Worm (Caenorhabditis elegans) whole organism, L3 larva: Measurements from ENCODE around the gene cpar-1.
A peak's percentile ranks its signal among the peaks of the same experiment; 100 is the strongest.
"Not testable (repeated sequence)": the region's sequence is repeated elsewhere in the genome, so short reads cannot be mapped to it uniquely, and the experiment has no call there.

Source experiments
- R02D3.7 ChIP-seq: fragments of 150-350 bp; optimal IDR thresholded peaks from 2 replicates; lab custom pipeline; 2014; ENCODE audit warnings: missing biosample characterization, missing genetic modification characterization
- aly-2 ChIP-seq: fragments of 150-350 bp; optimal IDR thresholded peaks from 2 replicates; lab custom pipeline; 2014; ENCODE audit warnings: missing biosample characterization, missing genetic modification characterization
- ceh-28 ChIP-seq: fragments of 150-350 bp; optimal IDR thresholded peaks from 2 replicates; lab custom pipeline; 2014; ENCODE audit warnings: missing biosample characterization, missing genetic modification reagents, missing genetic modification characterization
- ceh-9 ChIP-seq: sonication (generic microtip); optimal IDR thresholded peaks from 2 replicates; lab custom pipeline; 2018; ENCODE audit warnings: missing biosample characterization, missing genetic modification characterization
- egl-27 ChIP-seq: sonication (generic microtip); optimal IDR thresholded peaks from 4 replicates; lab custom pipeline; 2017; ENCODE audit warnings: missing biosample characterization, missing genetic modification reagents, missing genetic modification characterization
- egl-5 ChIP-seq: fragments of 150-350 bp; optimal IDR thresholded peaks from 2 replicates; lab custom pipeline; 2017; ENCODE audit warnings: missing biosample characterization, missing genetic modification reagents, missing genetic modification characterization, inconsistent platforms
- elt-2 ChIP-seq: sonication (generic microtip); optimal IDR thresholded peaks from 2 replicates; lab custom pipeline; 2016; ENCODE audit warnings: missing genetic modification reagents, mild to moderate bottlenecking, missing genetic modification characterization, missing compliant biosample characterization
- elt-3 ChIP-seq, 3 experiments: fragments of 150-350 bp in 1 of 3; sonication (generic microtip) in 2 of 3; optimal IDR thresholded peaks; 2 replicates in 2 of 3; 4 replicates in 1 of 3; lab custom pipeline; 2014 to 2017; ENCODE audit warnings: missing biosample characterization in 3 of 3, missing genetic modification characterization in 3 of 3
- fkh-10 ChIP-seq: sonication (generic microtip); optimal IDR thresholded peaks from 2 replicates; lab custom pipeline; 2017; ENCODE audit warnings: missing biosample characterization, missing genetic modification reagents, missing genetic modification characterization
- fkh-2 ChIP-seq: fragments of 150-350 bp; optimal IDR thresholded peaks from 2 replicates; lab custom pipeline; 2014; ENCODE audit warnings: missing biosample characterization, missing genetic modification reagents, missing genetic modification characterization
- fos-1 ChIP-seq: fragments of 150-350 bp; optimal IDR thresholded peaks from 2 replicates; lab custom pipeline; 2014; ENCODE audit warnings: missing biosample characterization, missing genetic modification characterization
- hmg-11 ChIP-seq: sonication (generic microtip); optimal IDR thresholded peaks from 2 replicates; lab custom pipeline; 2016; ENCODE audit warnings: missing genetic modification characterization, missing compliant biosample characterization
- lin-15B ChIP-seq: fragments of 150-350 bp; optimal IDR thresholded peaks from 2 replicates; lab custom pipeline; 2014; ENCODE audit warnings: missing biosample characterization, missing genetic modification characterization
- lin-39 ChIP-seq: fragments of 150-350 bp; optimal IDR thresholded peaks from 2 replicates; lab custom pipeline; 2018; ENCODE audit warnings: missing biosample characterization, missing genetic modification reagents, missing genetic modification characterization
- lsy-12 ChIP-seq: sonication (generic microtip); optimal IDR thresholded peaks from 2 replicates; lab custom pipeline; 2016; ENCODE audit warnings: mild to moderate bottlenecking, missing genetic modification characterization, missing compliant biosample characterization
- mdl-1 ChIP-seq: fragments of 150-350 bp; optimal IDR thresholded peaks from 2 replicates; lab custom pipeline; 2014; ENCODE audit warnings: missing biosample characterization, missing genetic modification characterization
- mml-1 ChIP-seq: fragments of 150-350 bp; sonication (generic microtip); optimal IDR thresholded peaks from 3 replicates; lab custom pipeline; 2014; ENCODE audit warnings: missing biosample characterization, missing genetic modification characterization
- nfya-1 ChIP-seq: sonication (generic microtip); optimal IDR thresholded peaks from 2 replicates; lab custom pipeline; 2017; ENCODE audit warnings: missing genetic modification characterization, mild to moderate bottlenecking, missing compliant biosample characterization, antibody characterized with exemption, moderate library complexity; ENCODE audit not compliant: insufficient read depth
- nhr-11 ChIP-seq: fragments of 150-350 bp; optimal IDR thresholded peaks from 2 replicates; lab custom pipeline; 2014; ENCODE audit warnings: missing biosample characterization, missing genetic modification characterization
- nhr-12 ChIP-seq: fragments of 150-350 bp; optimal IDR thresholded peaks from 2 replicates; lab custom pipeline; 2014; ENCODE audit warnings: missing biosample characterization, missing genetic modification characterization
- nhr-25 ChIP-seq: sonication (generic microtip); optimal IDR thresholded peaks from 2 replicates; lab custom pipeline; 2017; ENCODE audit warnings: missing biosample characterization, missing genetic modification characterization
- nhr-28 ChIP-seq: fragments of 150-350 bp; optimal IDR thresholded peaks from 2 replicates; lab custom pipeline; 2014; ENCODE audit warnings: missing biosample characterization, missing genetic modification characterization
- nhr-43 ChIP-seq: sonication (generic microtip); optimal IDR thresholded peaks from 2 replicates; lab custom pipeline; 2016; ENCODE audit warnings: mild to moderate bottlenecking, missing genetic modification characterization, missing compliant biosample characterization; ENCODE audit not compliant: poor library complexity, severe bottlenecking
- nhr-76 ChIP-seq: fragments of 150-350 bp; sonication (generic microtip); optimal IDR thresholded peaks from 5 replicates; lab custom pipeline; 2014; ENCODE audit warnings: missing biosample characterization, missing genetic modification characterization
- nhr-77 ChIP-seq: fragments of 150-350 bp; optimal IDR thresholded peaks from 2 replicates; lab custom pipeline; 2014; ENCODE audit warnings: missing biosample characterization, missing genetic modification characterization
- pqm-1 ChIP-seq: fragments of 150-350 bp; optimal IDR thresholded peaks from 2 replicates; lab custom pipeline; 2017; ENCODE audit warnings: missing biosample characterization, missing genetic modification characterization, inconsistent platforms
- sea-2 ChIP-seq: fragments of 150-350 bp; sonication (generic microtip); optimal IDR thresholded peaks from 4 replicates; lab custom pipeline; 2014; ENCODE audit warnings: missing biosample characterization, missing genetic modification reagents, missing genetic modification characterization
- skn-1 ChIP-seq: fragments of 150-350 bp; optimal IDR thresholded peaks from 2 replicates; lab custom pipeline; 2014; ENCODE audit warnings: missing biosample characterization, missing genetic modification characterization
- snpc-4 ChIP-seq: fragments of 150-350 bp; optimal IDR thresholded peaks from 2 replicates; lab custom pipeline; 2014; ENCODE audit warnings: missing biosample characterization, missing genetic modification characterization
- tbx-2 ChIP-seq: sonication (generic microtip); optimal IDR thresholded peaks from 2 replicates; lab custom pipeline; 2016; ENCODE audit warnings: mild to moderate bottlenecking, missing genetic modification characterization, missing compliant biosample characterization
- unc-39 ChIP-seq: sonication (generic microtip); optimal IDR thresholded peaks from 4 replicates; lab custom pipeline; 2017; ENCODE audit warnings: missing biosample characterization, missing genetic modification characterization
- unc-62 ChIP-seq: fragments of 150-350 bp; sonication (generic microtip); optimal IDR thresholded peaks from 4 replicates; lab custom pipeline; 2014; ENCODE audit warnings: missing biosample characterization, missing genetic modification reagents, missing genetic modification characterization
- zag-1 ChIP-seq: fragments of 150-350 bp; optimal IDR thresholded peaks from 2 replicates; lab custom pipeline; 2014; ENCODE audit warnings: missing biosample characterization, missing genetic modification characterization
- ztf-4 ChIP-seq: fragments of 150-350 bp; optimal IDR thresholded peaks from 2 replicates; lab custom pipeline; 2014; ENCODE audit warnings: missing biosample characterization, missing genetic modification characterization

Gene cpar-1

ce11 chrIII:9408304-9408703 lies 25.6 kb upstream of the cpar-1 start:
- TF ChIP-seq lin-15B (tag; lab: Kevin White, UChicago) = peak; percentile 24
- peak; percentile 90 for TF ChIP-seq snpc-4 (tag; lab: Kevin White, UChicago)

DNA sequence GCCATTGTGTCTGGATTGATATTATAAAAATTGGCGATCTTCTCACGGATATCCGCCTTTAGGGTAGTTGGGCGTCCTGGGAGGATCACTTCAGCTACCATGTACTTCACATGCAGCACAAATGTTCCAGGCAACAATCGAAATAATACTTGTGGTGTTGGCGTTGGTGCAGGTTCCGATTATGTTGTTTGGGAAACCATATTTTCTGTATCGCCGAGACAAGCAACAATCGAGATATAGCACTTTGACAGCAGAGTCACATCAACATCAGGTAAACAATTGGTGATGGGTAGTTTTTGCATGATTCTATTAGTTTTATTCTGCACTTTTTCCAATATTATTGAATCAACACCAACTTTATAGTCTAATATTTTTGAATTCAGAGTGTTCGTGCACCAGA lies 20.5 kb upstream of the cpar-1 start, which contains the start of gene T26G10.3:
T26G10.3 (minus strand) TSS at position 101 of the 400 bp plus-strand sequence.
- no peak for TF ChIP-seq nhr-28 (tag; lab: Kevin White, UChicago)
- TF ChIP-seq nhr-11 (tag; lab: Kevin White, UChicago) = no peak
- no peak for TF ChIP-seq unc-39 (tag; lab: Kevin White, UChicago)
- no peak for TF ChIP-seq hmg-11 (tag; lab: Kevin White, UChicago)
- no peak for TF ChIP-seq ceh-9
- TF ChIP-seq ztf-4 = no peak
- no peak for TF ChIP-seq sea-2

ce11 chrIII:9420231-9420630 lies 13.6 kb upstream of the cpar-1 start, which contains the start of gene T26G10.4:
T26G10.4 (plus strand) TSS chrIII:9420531.
- not testable (repeated sequence) for TF ChIP-seq ceh-28, egl-5, unc-39 (tag; lab: Kevin White, UChicago)
- TF ChIP-seq, all 47 proteins: peak for 0; not testable (repeated sequence) for 47

DNA sequence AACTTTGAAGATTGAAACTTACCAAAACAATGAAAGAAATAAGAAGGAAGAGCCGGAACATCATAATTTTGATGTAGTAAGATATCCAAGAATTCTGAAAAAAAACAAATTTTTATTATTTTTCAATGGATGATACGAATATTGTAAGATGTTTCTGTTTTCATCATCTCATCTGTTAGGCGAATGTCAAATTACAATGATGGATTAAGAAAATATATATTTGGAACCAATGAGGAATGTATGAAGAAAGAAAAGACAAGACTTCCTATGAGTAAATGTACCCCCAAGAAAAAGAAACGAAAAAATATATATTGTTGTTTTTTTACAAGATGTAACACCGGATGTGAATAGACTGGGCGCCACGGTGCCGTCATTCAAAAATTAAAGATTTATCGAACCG lies 7.6 kb upstream of the cpar-1 start, which contains the start of gene T26G10.5:
T26G10.5 (minus strand) TSS at position 101 of the 400 bp plus-strand sequence.
- TF ChIP-seq tbx-2 (no peak), pqm-1 (tag; lab: Kevin White, UChicago) (no peak), nhr-11 (tag; lab: Kevin White, UChicago) (no peak), lsy-12 (tag; lab: Kevin White, UChicago) (no peak), fkh-2 (no peak), fos-1 (tag; lab: Kevin White, UChicago) (no peak), nhr-76 (tag; lab: Kevin White, UChicago) (no peak), sea-2 (no peak), mml-1 (tag; lab: Kevin White, UChicago) (no peak), egl-27 (tag; lab: Kevin White, UChicago) (no peak), skn-1 (tag; lab: Kevin White, UChicago) (no peak), elt-3 (tag; optimal IDR thresholded peaks at IDR 0.05; lab: Kevin White, UChicago) (no peak), snpc-4 (tag; lab: Kevin White, UChicago) (no peak), fkh-10 (no peak), egl-5 (tag; lab: Kevin White, UChicago) (no peak), R02D3.7 (no peak)

DNA sequence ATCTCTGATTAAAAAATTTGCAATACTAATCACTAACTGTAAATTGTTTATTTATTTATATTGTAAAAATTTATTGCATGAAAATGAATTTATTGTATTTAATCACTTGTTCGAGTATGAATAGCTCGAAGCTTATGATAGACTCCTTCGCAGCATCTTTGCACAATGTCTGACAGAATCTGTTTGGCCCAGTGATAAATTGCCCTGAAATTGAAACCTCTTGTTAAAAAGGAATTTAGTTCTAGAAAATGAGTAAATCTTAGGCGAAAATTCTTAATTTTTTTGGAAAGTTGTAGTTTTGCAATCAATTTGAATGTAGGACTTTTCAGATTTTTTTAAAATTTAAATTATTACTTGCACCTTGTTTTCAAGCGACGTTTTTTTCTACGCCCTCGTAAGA lies 1.1 kb downstream of the cpar-1 start:
- TF ChIP-seq ceh-9 (no peak), tbx-2 (no peak), nhr-12 (no peak), aly-2 (tag; lab: Kevin White, UChicago) (no peak), lin-15B (tag; lab: Kevin White, UChicago) (no peak)

DNA sequence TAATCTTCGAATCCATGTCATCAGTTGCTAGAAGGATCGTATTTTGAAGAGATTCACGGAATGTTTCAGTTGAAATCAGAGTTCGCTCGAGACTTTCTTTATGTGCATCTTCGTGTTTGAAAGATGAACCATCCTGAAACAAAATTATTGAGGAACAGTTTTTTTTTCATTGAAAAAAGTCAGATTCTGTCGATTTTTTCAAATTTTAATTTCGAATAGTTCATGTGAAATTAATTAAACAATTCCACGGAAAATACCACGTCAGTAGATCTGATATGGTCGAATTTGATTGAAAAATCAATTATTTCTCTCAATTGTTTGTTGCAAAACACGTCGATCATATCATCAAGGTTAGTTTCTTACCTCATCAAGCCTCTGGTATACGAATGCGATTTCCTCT lies 5.5 kb downstream of the cpar-1 start, which contains the start of gene F54C8.1:
F54C8.1 (plus strand) TSS at position 301 of the 400 bp plus-strand sequence.
- TF ChIP-seq ceh-28 (tag; lab: Kevin White, UChicago) = no peak
- TF ChIP-seq nhr-77 (tag; lab: Kevin White, UChicago) = no peak
- no peak for TF ChIP-seq nfya-1 (tag; lab: Kevin White, UChicago)
- no peak for TF ChIP-seq nhr-25 (tag; lab: Kevin White, UChicago)
- no peak for TF ChIP-seq nhr-43 (tag; lab: Kevin White, UChicago)
- TF ChIP-seq skn-1 (tag; lab: Kevin White, UChicago) = no peak
- TF ChIP-seq elt-2 (tag; lab: Kevin White, UChicago) = no peak
- TF ChIP-seq nhr-28 (tag; lab: Kevin White, UChicago) = no peak
- no peak for TF ChIP-seq unc-62 (GFP tag; lab: Kevin White, UChicago)
- TF ChIP-seq lin-39 (tag; lab: Kevin White, UChicago) = no peak
- TF ChIP-seq zag-1 (tag; lab: Kevin White, UChicago) = no peak
- TF ChIP-seq mdl-1 = no peak
- TF ChIP-seq elt-3 (tag; optimal IDR thresholded peaks at IDR 0.05; lab: Kevin White, UChicago) = no peak
